Fruit fly (Drosophila melanogaster) whole organism, embryonic: ENCODE measurements around the gene CG5191.

ENCODE experiments used
- ATbp ChIP-seq: fragments of 200-800 bp; sonication (Bioruptor generic); optimal IDR thresholded peaks from 2 replicates; lab custom pipeline; 2017; ENCODE audit warnings: missing biosample characterization, mild to moderate bottlenecking, missing genetic modification characterization, missing genetic modification reagents
- Atf-2 ChIP-seq: fragments of 200-800 bp; sonication (Bioruptor generic); optimal IDR thresholded peaks from 2 replicates; lab custom pipeline; 2016; ENCODE audit warnings: missing biosample characterization, missing genetic modification characterization
- C15 ChIP-seq: fragments of 200-800 bp; sonication (Bioruptor generic); IDR thresholded peaks from 3 replicates; pipeline ENCODE4 v1.3.6; 2022; ENCODE audit warnings: missing biosample characterization, missing genetic modification characterization
- CG10267 ChIP-seq: fragments of 200-800 bp; sonication (Bioruptor generic); optimal IDR thresholded peaks from 2 replicates; lab custom pipeline; 2018; ENCODE audit warnings: missing biosample characterization, mild to moderate bottlenecking, missing genetic modification characterization, moderate library complexity
- CG10321 ChIP-seq: fragments of 200-800 bp; sonication (Bioruptor generic); IDR thresholded peaks from 2 replicates; pipeline ENCODE4 v1.3.6; 2022; ENCODE audit warnings: missing biosample characterization, missing genetic modification characterization
- CG10565 ChIP-seq: fragments of 200-800 bp; sonication (Bioruptor generic); optimal IDR thresholded peaks from 3 replicates; lab custom pipeline; 2016; ENCODE audit warnings: missing biosample characterization, mild to moderate bottlenecking, missing genetic modification characterization
- CG10959 ChIP-seq: fragments of 200-800 bp; sonication (Bioruptor generic); IDR thresholded peaks from 2 replicates; pipeline ENCODE4 v1.3.6; 2022; ENCODE audit warnings: missing biosample characterization, missing genetic modification characterization
- CG11093 ChIP-seq: fragments of 200-800 bp; sonication (Bioruptor generic); IDR thresholded peaks from 3 replicates; pipeline ENCODE4 v1.3.6; 2022; ENCODE audit warnings: missing biosample characterization, missing genetic modification characterization
- CG11695 ChIP-seq: fragments of 200-800 bp; sonication (Bioruptor generic); IDR thresholded peaks from 3 replicates; pipeline ENCODE4 v1.3.6; 2022; ENCODE audit warnings: missing biosample characterization, missing genetic modification characterization
- CG1233 ChIP-seq: fragments of 200-800 bp; sonication (Bioruptor generic); optimal IDR thresholded peaks from 4 replicates; lab custom pipeline; 2018; ENCODE audit warnings: missing biosample characterization, mild to moderate bottlenecking, missing genetic modification characterization
- CG1529 ChIP-seq: fragments of 200-800 bp; sonication (Bioruptor generic); optimal IDR thresholded peaks from 3 replicates; lab custom pipeline; 2018; ENCODE audit warnings: missing biosample characterization, missing genetic modification characterization
- CG15514 ChIP-seq: fragments of 200-800 bp; sonication (Bioruptor generic); optimal IDR thresholded peaks from 3 replicates; lab custom pipeline; 2017; ENCODE audit warnings: missing biosample characterization, missing genetic modification characterization, mild to moderate bottlenecking, moderate library complexity, missing genetic modification reagents
- CG16813 ChIP-seq: fragments of 200-800 bp; sonication (Bioruptor generic); IDR thresholded peaks from 3 replicates; pipeline ENCODE4 v1.3.6; 2022; ENCODE audit warnings: missing biosample characterization, missing genetic modification characterization; ENCODE audit not compliant: partially characterized antibody
- CG18262 ChIP-seq: fragments of 200-800 bp; optimal IDR thresholded peaks from 3 replicates; lab custom pipeline; 2019; ENCODE audit warnings: missing biosample characterization, mild to moderate bottlenecking, missing genetic modification characterization, moderate library complexity
- CG18619 ChIP-seq: fragments of 200-800 bp; sonication (Bioruptor generic); optimal IDR thresholded peaks from 3 replicates; lab custom pipeline; 2017; ENCODE audit warnings: missing biosample characterization, mild to moderate bottlenecking, missing genetic modification characterization
- CG2875 ChIP-seq: fragments of 200-800 bp; sonication (Bioruptor generic); optimal IDR thresholded peaks from 2 replicates; lab custom pipeline; 2017; ENCODE audit warnings: missing biosample characterization, mild to moderate bottlenecking, missing genetic modification characterization, missing genetic modification reagents
- CG31441 ChIP-seq: fragments of 200-800 bp; sonication (Bioruptor generic); IDR thresholded peaks from 2 replicates; pipeline ENCODE4 v1.3.6; 2022; ENCODE audit warnings: missing biosample characterization, missing genetic modification characterization
- CG34376 ChIP-seq: fragments of 200-800 bp; sonication (Bioruptor generic); optimal IDR thresholded peaks from 2 replicates; lab custom pipeline; 2018; ENCODE audit warnings: missing biosample characterization, mild to moderate bottlenecking, missing genetic modification characterization
- CG6854 ChIP-seq: fragments of 200-800 bp; sonication (Bioruptor generic); optimal IDR thresholded peaks from 3 replicates; lab custom pipeline; 2017; ENCODE audit warnings: missing biosample characterization, mild to moderate bottlenecking, missing genetic modification characterization
- CG9797 ChIP-seq: fragments of 200-800 bp; sonication (Bioruptor generic); optimal IDR thresholded peaks from 3 replicates; lab custom pipeline; 2018; ENCODE audit warnings: missing biosample characterization, mild to moderate bottlenecking, missing genetic modification characterization
- Chrac-16 ChIP-seq: fragments of 200-800 bp; sonication (Bioruptor generic); optimal IDR thresholded peaks from 3 replicates; lab custom pipeline; 2016; ENCODE audit warnings: missing biosample characterization, missing genetic modification characterization
- D19B ChIP-seq: fragments of 200-800 bp; sonication (Bioruptor generic); optimal IDR thresholded peaks from 2 replicates; lab custom pipeline; 2017; ENCODE audit warnings: missing biosample characterization, mild to moderate bottlenecking, missing genetic modification characterization
- Dip3 ChIP-seq: fragments of 200-800 bp; sonication (Bioruptor generic); optimal IDR thresholded peaks from 3 replicates; lab custom pipeline; 2016; ENCODE audit warnings: missing biosample characterization, missing genetic modification characterization
- Gug ChIP-seq: fragments of 200-800 bp; sonication (Bioruptor generic); IDR thresholded peaks from 4 replicates; pipeline ENCODE4 v1.3.6; 2022; ENCODE audit warnings: missing biosample characterization, missing genetic modification characterization
- Lim3 ChIP-seq: fragments of 200-800 bp; sonication (Bioruptor generic); IDR thresholded peaks from 2 replicates; pipeline ENCODE4 v1.3.6; 2022; ENCODE audit warnings: missing biosample characterization, missing genetic modification characterization
- Mad ChIP-seq: fragments of 200-800 bp; sonication (Bioruptor generic); optimal IDR thresholded peaks from 2 replicates; lab custom pipeline; 2016; ENCODE audit warnings: missing biosample characterization, missing genetic modification characterization
- NC2α ChIP-seq: fragments of 200-800 bp; sonication (Bioruptor generic); optimal IDR thresholded peaks from 2 replicates; lab custom pipeline; 2016; ENCODE audit warnings: missing biosample characterization, missing genetic modification characterization
- Nf-YA ChIP-seq: fragments of 200-800 bp; sonication (Bioruptor generic); IDR thresholded peaks from 2 replicates; pipeline ENCODE4 v1.3.6; 2022; ENCODE audit warnings: missing biosample characterization, missing genetic modification characterization
- PHDP ChIP-seq: fragments of 200-800 bp; sonication (Bioruptor generic); optimal IDR thresholded peaks from 3 replicates; lab custom pipeline; 2018; ENCODE audit warnings: missing biosample characterization, mild to moderate bottlenecking, missing genetic modification characterization, moderate library complexity
- ap ChIP-seq: fragments of 200-800 bp; sonication (Bioruptor generic); IDR thresholded peaks from 2 replicates; pipeline ENCODE4 v1.3.6; 2022; ENCODE audit warnings: missing biosample characterization, missing genetic modification characterization
- bbx ChIP-seq: fragments of 200-800 bp; sonication (Bioruptor generic); IDR thresholded peaks from 2 replicates; pipeline ENCODE4 v1.3.6; 2022; ENCODE audit warnings: missing biosample characterization, missing genetic modification characterization; ENCODE audit not compliant: partially characterized antibody
- da ChIP-seq: fragments of 200-800 bp; sonication (Bioruptor generic); optimal IDR thresholded peaks from 2 replicates; lab custom pipeline; 2016; ENCODE audit warnings: missing biosample characterization, missing genetic modification characterization
- ewg ChIP-seq: fragments of 200-800 bp; sonication (Bioruptor generic); optimal IDR thresholded peaks from 3 replicates; lab custom pipeline; 2017; ENCODE audit warnings: mild to moderate bottlenecking, missing biosample characterization, missing genetic modification reagents, missing genetic modification characterization
- gt ChIP-seq: fragments of 200-800 bp; sonication (Bioruptor generic); IDR thresholded peaks from 2 replicates; pipeline ENCODE4 v1.3.6; 2022; ENCODE audit warnings: missing biosample characterization, missing genetic modification characterization
- nau ChIP-seq: fragments of 200-800 bp; sonication (Bioruptor generic); optimal IDR thresholded peaks from 3 replicates; lab custom pipeline; 2017; ENCODE audit warnings: missing biosample characterization, mild to moderate bottlenecking, missing genetic modification characterization, missing genetic modification reagents
- odd ChIP-seq: fragments of 200-800 bp; sonication (Bioruptor generic); optimal IDR thresholded peaks from 2 replicates; lab custom pipeline; 2017; ENCODE audit warnings: missing biosample characterization, mild to moderate bottlenecking, missing genetic modification characterization
- p53 ChIP-seq: fragments of 200-800 bp; sonication (Bioruptor generic); optimal IDR thresholded peaks from 2 replicates; lab custom pipeline; 2016; ENCODE audit warnings: missing biosample characterization, missing genetic modification characterization
- ranshi ChIP-seq: fragments of 200-800 bp; sonication (Bioruptor generic); IDR thresholded peaks from 2 replicates; pipeline ENCODE4 v1.3.6; 2022; ENCODE audit warnings: missing biosample characterization, missing genetic modification characterization
- row ChIP-seq: fragments of 200-800 bp; sonication (Bioruptor generic); IDR thresholded peaks from 3 replicates; pipeline ENCODE4 v1.3.6; 2022; ENCODE audit warnings: missing biosample characterization, missing genetic modification characterization
- sob ChIP-seq: fragments of 200-800 bp; sonication (Bioruptor generic); IDR thresholded peaks from 2 replicates; pipeline ENCODE4 v1.3.6; 2022; ENCODE audit warnings: missing biosample characterization, missing genetic modification characterization
- sr ChIP-seq: fragments of 200-800 bp; sonication (Bioruptor generic); IDR thresholded peaks from 3 replicates; pipeline ENCODE4 v1.3.6; 2022; ENCODE audit warnings: missing biosample characterization, missing genetic modification characterization
- stwl ChIP-seq: fragments of 200-800 bp; sonication (Bioruptor generic); optimal IDR thresholded peaks from 3 replicates; lab custom pipeline; 2018; ENCODE audit warnings: missing biosample characterization, mild to moderate bottlenecking, missing genetic modification characterization, moderate library complexity
- tna ChIP-seq: fragments of 200-800 bp; sonication (Bioruptor generic); IDR thresholded peaks from 2 replicates; pipeline ENCODE4 v1.3.6; 2022; ENCODE audit warnings: missing biosample characterization, missing genetic modification characterization; ENCODE audit not compliant: partially characterized antibody
- trh ChIP-seq: fragments of 200-800 bp; sonication (Bioruptor generic); optimal IDR thresholded peaks from 2 replicates; lab custom pipeline; 2016; ENCODE audit warnings: missing biosample characterization, missing genetic modification characterization
- tx ChIP-seq: fragments of 200-800 bp; sonication (Bioruptor generic); optimal IDR thresholded peaks from 2 replicates; lab custom pipeline; 2016; ENCODE audit warnings: missing biosample characterization, missing genetic modification characterization
- vfl ChIP-seq: fragments of 200-800 bp; sonication (Bioruptor generic); optimal IDR thresholded peaks from 2 replicates; lab custom pipeline; 2016; ENCODE audit warnings: missing biosample characterization, missing genetic modification characterization
- wdn ChIP-seq: fragments of 200-800 bp; sonication (Bioruptor generic); IDR thresholded peaks from 2 replicates; pipeline ENCODE4 v1.3.6; 2022; ENCODE audit warnings: missing biosample characterization, missing genetic modification characterization
- zen2 ChIP-seq: fragments of 200-800 bp; sonication (Bioruptor generic); IDR thresholded peaks from 3 replicates; pipeline ENCODE4 v1.3.6; 2022; ENCODE audit warnings: missing biosample characterization, missing genetic modification characterization; ENCODE audit not compliant: partially characterized antibody
- zfh2 ChIP-seq: fragments of 200-800 bp; sonication (Bioruptor generic); optimal IDR thresholded peaks from 2 replicates; lab custom pipeline; 2016; ENCODE audit warnings: missing biosample characterization, missing genetic modification characterization

The CG5191 gene

DNA sequence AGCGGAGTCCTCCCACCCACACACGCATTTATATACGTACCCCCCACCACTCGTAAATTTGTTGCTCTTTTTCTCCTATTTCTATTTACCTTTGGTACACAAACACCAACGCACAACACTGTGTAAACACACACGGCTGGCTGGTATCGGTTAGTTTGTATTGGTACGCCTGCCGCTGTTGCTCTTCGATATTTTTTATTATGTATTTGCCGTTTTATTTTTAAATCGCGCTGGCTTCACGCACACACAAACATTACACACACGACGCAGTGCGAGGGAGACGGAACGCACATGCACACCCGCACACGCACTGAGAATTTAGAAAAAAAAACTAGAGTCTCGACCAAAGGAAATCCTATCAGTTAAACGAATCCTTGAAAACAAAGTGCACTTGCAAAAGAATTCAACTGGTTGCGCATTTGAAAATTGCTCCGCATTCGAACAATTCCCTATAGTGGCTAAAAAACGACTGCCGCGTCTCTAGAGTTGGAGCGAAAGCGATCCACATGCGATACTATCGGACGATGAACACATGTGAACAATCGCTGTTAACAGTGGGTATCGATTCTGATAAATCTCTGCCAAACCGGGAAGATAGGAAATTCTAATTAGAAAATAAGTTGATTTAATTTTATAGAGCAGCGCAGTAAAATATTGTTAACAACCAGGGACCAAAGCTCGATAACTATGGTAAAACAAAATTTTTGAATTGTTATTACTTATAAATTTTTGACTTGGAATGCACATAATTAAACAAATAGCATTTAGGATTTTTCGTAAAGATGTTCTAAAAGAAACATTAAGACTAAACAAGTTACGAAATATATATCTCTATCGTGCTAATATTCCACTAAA lies 9.8 kb upstream of the CG5191 start (continued):
- peak; percentile 23; the same call in 1 of the 4 replicates for TF ChIP-seq Gug (GFP tag; lab: Robert Waterston, UW)
- TF ChIP-seq CG18262 (tag; lab: Kevin White, UChicago): no peak
- TF ChIP-seq Dip3: peak; percentile 40
- TF ChIP-seq ap (GFP tag; lab: Robert Waterston, UW): peak; percentile 29; the same call in 1 of the 2 replicates
- TF ChIP-seq PHDP (tag; lab: Kevin White, UChicago): peak; percentile 80
- no peak; the same call in 1 of the 2 replicates for TF ChIP-seq CG31441 (GFP tag; lab: Robert Waterston, UW)
- peak; percentile 66 for TF ChIP-seq sob
- TF ChIP-seq CG15514: peak; percentile 71
- TF ChIP-seq CG16813 (GFP tag; lab: Robert Waterston, UW): peak; percentile 95
- peak; percentile 91 for TF ChIP-seq nau
- no peak for TF ChIP-seq ewg (GFP tag; lab: Kevin White, UChicago)
- no peak for TF ChIP-seq Chrac-16 (GFP tag; lab: Kevin White, UChicago)
- peak; percentile 78 for TF ChIP-seq CG6854 (GFP tag; lab: Kevin White, UChicago)
- TF ChIP-seq NC2α (GFP tag; lab: Kevin White, UChicago): peak; percentile 59
- TF ChIP-seq D19B (GFP tag; lab: Kevin White, UChicago): peak; percentile 25
- peak; percentile 99 for TF ChIP-seq bbx (GFP tag; lab: Robert Waterston, UW)
- peak; percentile 85 for TF ChIP-seq CG34376 (GFP tag; lab: Kevin White, UChicago)
- peak; percentile 33 for TF ChIP-seq Mad (GFP tag; lab: Kevin White, UChicago)
- peak; percentile 89 for TF ChIP-seq sr
- TF ChIP-seq Nf-YA: peak; percentile 65
- peak; percentile 3 for TF ChIP-seq CG10267 (tag; lab: Kevin White, UChicago)
- no peak; the same call in 2 of the 3 replicates for TF ChIP-seq C15 (GFP tag; lab: Robert Waterston, UW)
- TF ChIP-seq row (GFP tag; lab: Robert Waterston, UW): no peak; the same call in 2 of the 3 replicates
- peak; percentile 92 for TF ChIP-seq CG1233
- no peak for TF ChIP-seq p53 (GFP tag; lab: Kevin White, UChicago)
- TF ChIP-seq CG9797 (GFP tag; lab: Kevin White, UChicago): peak; percentile 28
- peak; percentile 50 for TF ChIP-seq CG18619 (GFP tag; lab: Kevin White, UChicago)
- no peak for TF ChIP-seq zfh2 (GFP tag; lab: Kevin White, UChicago)
- TF ChIP-seq trh (GFP tag; lab: Kevin White, UChicago): no peak
- TF ChIP-seq CG2875: peak; percentile 90
- peak; percentile 29 for TF ChIP-seq stwl
- TF ChIP-seq da: peak; percentile 75
- no peak for TF ChIP-seq Lim3 (GFP tag; lab: Robert Waterston, UW)
- no peak for TF ChIP-seq tx
- TF ChIP-seq Atf-2 (GFP tag; lab: Kevin White, UChicago): peak; percentile 41
- TF ChIP-seq CG10565 (GFP tag; lab: Kevin White, UChicago): no peak
- TF ChIP-seq CG11093: no peak; the same call in 2 of the 3 replicates
- TF ChIP-seq gt (GFP tag; lab: Robert Waterston, UW): no peak
- no peak; the same call in 1 of the 2 replicates for TF ChIP-seq CG10959 (GFP tag; lab: Robert Waterston, UW)
- peak; percentile 38 for TF ChIP-seq vfl
- no peak; the same call in 1 of the 2 replicates for TF ChIP-seq CG10321 (GFP tag; lab: Robert Waterston, UW)
- TF ChIP-seq odd (GFP tag; lab: Kevin White, UChicago): peak; percentile 87
- peak; percentile 95 for TF ChIP-seq zen2 (GFP tag; lab: Robert Waterston, UW)
- TF ChIP-seq CG1529 (GFP tag; lab: Kevin White, UChicago): peak; percentile 86
- peak; percentile 94 for TF ChIP-seq tna
- peak; percentile 44; the same call in 1 of the 2 replicates for TF ChIP-seq ranshi (GFP tag; lab: Robert Waterston, UW)
- TF ChIP-seq CG11695 (GFP tag; lab: Robert Waterston, UW): peak; percentile 71
- peak; percentile 95 for TF ChIP-seq ATbp (GFP tag; lab: Kevin White, UChicago)
- no peak for TF ChIP-seq wdn (GFP tag; lab: Robert Waterston, UW)
